Fruit fly (Drosophila melanogaster) whole organism, embryonic: ENCODE data around the gene CG5565.

ENCODE experiments used
- Atf6 ChIP-seq: fragments of 200-800 bp; sonication (Bioruptor generic); IDR thresholded peaks from 2 replicates; pipeline ENCODE4 v1.3.6; 2022; ENCODE audit warnings: missing biosample characterization, missing genetic modification characterization
- C15 ChIP-seq: fragments of 200-800 bp; sonication (Bioruptor generic); IDR thresholded peaks from 3 replicates; pipeline ENCODE4 v1.3.6; 2022; ENCODE audit warnings: missing biosample characterization, missing genetic modification characterization
- CG10209 ChIP-seq: fragments of 200-800 bp; sonication (Bioruptor generic); optimal IDR thresholded peaks from 3 replicates; lab custom pipeline; 2017; ENCODE audit warnings: missing biosample characterization, mild to moderate bottlenecking, missing genetic modification characterization, missing genetic modification reagents
- CG10321 ChIP-seq: fragments of 200-800 bp; sonication (Bioruptor generic); IDR thresholded peaks from 2 replicates; pipeline ENCODE4 v1.3.6; 2022; ENCODE audit warnings: missing biosample characterization, missing genetic modification characterization
- CG10654 ChIP-seq: fragments of 200-800 bp; sonication (Bioruptor generic); optimal IDR thresholded peaks from 2 replicates; lab custom pipeline; 2016; ENCODE audit warnings: missing biosample characterization, missing genetic modification characterization
- CG11696 ChIP-seq: fragments of 200-800 bp; sonication (Bioruptor generic); IDR thresholded peaks from 2 replicates; pipeline ENCODE4 v1.3.6; 2022; ENCODE audit warnings: missing biosample characterization, missing genetic modification characterization
- CG12104 ChIP-seq: fragments of 200-800 bp; sonication (Bioruptor generic); optimal IDR thresholded peaks from 3 replicates; lab custom pipeline; 2016; ENCODE audit warnings: missing biosample characterization, missing genetic modification characterization
- CG13296 ChIP-seq: fragments of 200-800 bp; sonication (Bioruptor generic); optimal IDR thresholded peaks from 3 replicates; lab custom pipeline; 2018; ENCODE audit warnings: missing biosample characterization, mild to moderate bottlenecking, missing genetic modification characterization
- CG14860 ChIP-seq: fragments of 200-800 bp; sonication (Bioruptor generic); IDR thresholded peaks from 3 replicates; pipeline ENCODE4 v1.3.6; 2022; ENCODE audit warnings: missing biosample characterization, missing genetic modification characterization; ENCODE audit not compliant: partially characterized antibody
- CG15696 ChIP-seq: fragments of 200-800 bp; sonication (Bioruptor generic); optimal IDR thresholded peaks from 2 replicates; lab custom pipeline; 2019; ENCODE audit warnings: missing biosample characterization, mild to moderate bottlenecking, missing genetic modification characterization, moderate library complexity
- CG17612 ChIP-seq: fragments of 200-800 bp; sonication (Bioruptor generic); IDR thresholded peaks from 2 replicates; pipeline ENCODE4 v1.3.6; 2022; ENCODE audit warnings: missing biosample characterization, missing genetic modification characterization
- CG18619 ChIP-seq: fragments of 200-800 bp; sonication (Bioruptor generic); optimal IDR thresholded peaks from 3 replicates; lab custom pipeline; 2017; ENCODE audit warnings: missing biosample characterization, mild to moderate bottlenecking, missing genetic modification characterization
- CG18764 ChIP-seq: fragments of 200-800 bp; sonication (Bioruptor generic); optimal IDR thresholded peaks from 3 replicates; lab custom pipeline; 2016; ENCODE audit warnings: missing biosample characterization, missing genetic modification characterization
- CG2116 ChIP-seq: fragments of 200-800 bp; sonication (Bioruptor generic); optimal IDR thresholded peaks from 3 replicates; lab custom pipeline; 2018; ENCODE audit warnings: missing biosample characterization, mild to moderate bottlenecking, missing genetic modification characterization
- CG2129 ChIP-seq: fragments of 200-800 bp; sonication (Bioruptor generic); IDR thresholded peaks from 2 replicates; pipeline ENCODE4 v1.3.6; 2022; ENCODE audit warnings: missing biosample characterization, missing genetic modification characterization; ENCODE audit not compliant: partially characterized antibody
- CG3281 ChIP-seq: fragments of 200-800 bp; sonication (Bioruptor generic); optimal IDR thresholded peaks from 3 replicates; lab custom pipeline; 2017; ENCODE audit warnings: missing biosample characterization, mild to moderate bottlenecking, missing genetic modification characterization
- CG34224 ChIP-seq: fragments of 200-800 bp; sonication (Bioruptor generic); IDR thresholded peaks from 3 replicates; pipeline ENCODE4 v1.3.6; 2022; ENCODE audit warnings: missing biosample characterization, missing genetic modification characterization; ENCODE audit not compliant: partially characterized antibody
- CG5180 ChIP-seq: fragments of 200-800 bp; sonication (Bioruptor generic); optimal IDR thresholded peaks from 3 replicates; lab custom pipeline; 2017; ENCODE audit warnings: missing biosample characterization, missing genetic modification characterization, mild to moderate bottlenecking, moderate library complexity, missing genetic modification reagents
- CG7745 ChIP-seq: fragments of 200-800 bp; sonication (Bioruptor generic); optimal IDR thresholded peaks from 2 replicates; lab custom pipeline; 2018; ENCODE audit warnings: missing biosample characterization, mild to moderate bottlenecking, missing genetic modification characterization, moderate library complexity
- CG9932 ChIP-seq: fragments of 200-800 bp; sonication (Bioruptor generic); IDR thresholded peaks from 2 replicates; pipeline ENCODE4 v1.3.6; 2022; ENCODE audit warnings: missing biosample characterization, missing genetic modification characterization
- CTCF ChIP-seq: fragments of 200-800 bp; sonication (Bioruptor generic); optimal IDR thresholded peaks from 2 replicates; lab custom pipeline; 2017; ENCODE audit warnings: missing biosample characterization, mild to moderate bottlenecking, missing genetic modification characterization, moderate library complexity
- Dad ChIP-seq: fragments of 200-800 bp; sonication (Bioruptor generic); optimal IDR thresholded peaks from 3 replicates; lab custom pipeline; 2016; ENCODE audit warnings: missing biosample characterization, missing genetic modification characterization
- Dfd ChIP-seq, 2 experiments: fragments of >200 bp; optimal IDR thresholded peaks; 2 replicates each; lab custom pipeline; 2017; ENCODE audit warnings: missing biosample characterization in 2 of 2, missing genetic modification characterization in 2 of 2
- Elba2 ChIP-seq: fragments of 200-800 bp; sonication (Bioruptor generic); optimal IDR thresholded peaks from 3 replicates; lab custom pipeline; 2016; ENCODE audit warnings: missing biosample characterization, missing genetic modification characterization
- Fer1 ChIP-seq: fragments of 200-800 bp; sonication (Bioruptor generic); optimal IDR thresholded peaks from 2 replicates; lab custom pipeline; 2017; ENCODE audit warnings: missing biosample characterization, mild to moderate bottlenecking, missing genetic modification characterization
- H2.0 ChIP-seq: fragments of 200-800 bp; sonication (Bioruptor generic); IDR thresholded peaks from 2 replicates; pipeline ENCODE4 v1.3.6; 2022; ENCODE audit warnings: missing biosample characterization, missing genetic modification characterization
- HmgD ChIP-seq: fragments of 200-800 bp; sonication (Bioruptor generic); optimal IDR thresholded peaks from 3 replicates; lab custom pipeline; 2016; ENCODE audit warnings: missing biosample characterization, missing genetic modification characterization
- Jarid2 ChIP-seq: fragments of 200-800 bp; sonication (Bioruptor generic); optimal IDR thresholded peaks from 3 replicates; lab custom pipeline; 2017; ENCODE audit warnings: mild to moderate bottlenecking, missing biosample characterization, missing genetic modification reagents, missing genetic modification characterization
- Kr ChIP-seq: fragments of 200-800 bp; sonication (Bioruptor generic); optimal IDR thresholded peaks from 2 replicates; lab custom pipeline; 2017; ENCODE audit warnings: missing biosample characterization, mild to moderate bottlenecking, missing genetic modification characterization
- Lim3 ChIP-seq: fragments of 200-800 bp; sonication (Bioruptor generic); IDR thresholded peaks from 2 replicates; pipeline ENCODE4 v1.3.6; 2022; ENCODE audit warnings: missing biosample characterization, missing genetic modification characterization
- Lpt ChIP-seq: fragments of >200 bp; optimal IDR thresholded peaks from 2 replicates; lab custom pipeline; 2018; ENCODE audit warnings: missing biosample characterization, missing genetic modification characterization
- NfI ChIP-seq: fragments of 200-800 bp; sonication (Bioruptor generic); optimal IDR thresholded peaks from 3 replicates; lab custom pipeline; 2018; ENCODE audit warnings: missing biosample characterization, mild to moderate bottlenecking, missing genetic modification characterization, moderate library complexity
- PHDP ChIP-seq: fragments of 200-800 bp; sonication (Bioruptor generic); optimal IDR thresholded peaks from 3 replicates; lab custom pipeline; 2018; ENCODE audit warnings: missing biosample characterization, mild to moderate bottlenecking, missing genetic modification characterization, moderate library complexity
- ash1 ChIP-seq: fragments of 200-800 bp; sonication (Bioruptor generic); optimal IDR thresholded peaks from 2 replicates; lab custom pipeline; 2018; ENCODE audit warnings: missing biosample characterization, mild to moderate bottlenecking, missing genetic modification characterization
- caup ChIP-seq: fragments of 200-800 bp; sonication (Bioruptor generic); optimal IDR thresholded peaks from 3 replicates; lab custom pipeline; 2017; ENCODE audit warnings: missing biosample characterization, mild to moderate bottlenecking, missing genetic modification characterization, moderate library complexity; ENCODE audit not compliant: severe bottlenecking
- chn ChIP-seq: fragments of 200-800 bp; sonication (Bioruptor generic); optimal IDR thresholded peaks from 2 replicates; lab custom pipeline; 2016; ENCODE audit warnings: missing biosample characterization, missing genetic modification characterization
- dimm ChIP-seq: fragments of 200-800 bp; sonication (Bioruptor generic); IDR thresholded peaks from 2 replicates; pipeline ENCODE4 v1.3.6; 2022; ENCODE audit warnings: missing biosample characterization, missing genetic modification characterization
- eve ChIP-seq, 2 experiments: fragments of >200 bp; optimal IDR thresholded peaks; 2 replicates each; lab custom pipeline; 2017; ENCODE audit warnings: missing biosample characterization in 2 of 2, missing genetic modification characterization in 2 of 2
- eyg ChIP-seq: fragments of 200-800 bp; sonication (Bioruptor generic); optimal IDR thresholded peaks from 3 replicates; lab custom pipeline; 2016; ENCODE audit warnings: missing biosample characterization, missing genetic modification characterization
- fd102C ChIP-seq: fragments of 200-800 bp; sonication (Bioruptor generic); optimal IDR thresholded peaks from 2 replicates; lab custom pipeline; 2018; ENCODE audit warnings: missing biosample characterization, mild to moderate bottlenecking, missing genetic modification characterization, moderate library complexity
- ftz-f1 ChIP-seq: fragments of 200-800 bp; sonication (Bioruptor generic); optimal IDR thresholded peaks from 2 replicates; lab custom pipeline; 2016; ENCODE audit warnings: missing biosample characterization, missing genetic modification characterization
- inv ChIP-seq: fragments of 200-800 bp; sonication (Bioruptor generic); IDR thresholded peaks from 2 replicates; pipeline ENCODE4 v1.3.6; 2022; ENCODE audit warnings: missing biosample characterization, missing genetic modification characterization; ENCODE audit not compliant: partially characterized antibody
- kay ChIP-seq: fragments of 200-800 bp; sonication (Bioruptor generic); optimal IDR thresholded peaks from 2 replicates; lab custom pipeline; 2016; ENCODE audit warnings: missing biosample characterization, missing genetic modification characterization
- klu ChIP-seq: fragments of 200-800 bp; sonication (Bioruptor generic); IDR thresholded peaks from 2 replicates; pipeline ENCODE4 v1.3.6; 2022; ENCODE audit warnings: missing biosample characterization, missing genetic modification characterization
- mirr ChIP-seq: fragments of 200-800 bp; sonication (Bioruptor generic); optimal IDR thresholded peaks from 3 replicates; lab custom pipeline; 2018; ENCODE audit warnings: missing biosample characterization, mild to moderate bottlenecking, missing genetic modification characterization
- pb ChIP-seq: fragments of 200-800 bp; sonication (Bioruptor generic); optimal IDR thresholded peaks from 3 replicates; lab custom pipeline; 2016; ENCODE audit warnings: missing biosample characterization, missing genetic modification characterization
- scrt ChIP-seq: fragments of 200-800 bp; sonication (Bioruptor generic); optimal IDR thresholded peaks from 2 replicates; lab custom pipeline; 2018; ENCODE audit warnings: missing biosample characterization, mild to moderate bottlenecking, missing genetic modification characterization, moderate library complexity
- sna ChIP-seq: fragments of 200-800 bp; sonication (Bioruptor generic); IDR thresholded peaks from 2 replicates; pipeline ENCODE4 v1.3.6; 2022; ENCODE audit warnings: missing biosample characterization, missing genetic modification characterization; ENCODE audit not compliant: partially characterized antibody
- sob ChIP-seq: fragments of 200-800 bp; sonication (Bioruptor generic); IDR thresholded peaks from 2 replicates; pipeline ENCODE4 v1.3.6; 2022; ENCODE audit warnings: missing biosample characterization, missing genetic modification characterization
- vnd ChIP-seq: fragments of 200-800 bp; sonication (Bioruptor generic); IDR thresholded peaks from 3 replicates; pipeline ENCODE4 v1.3.6; 2022; ENCODE audit warnings: missing biosample characterization, missing genetic modification characterization; ENCODE audit not compliant: partially characterized antibody
- wdn ChIP-seq: fragments of 200-800 bp; sonication (Bioruptor generic); IDR thresholded peaks from 2 replicates; pipeline ENCODE4 v1.3.6; 2022; ENCODE audit warnings: missing biosample characterization, missing genetic modification characterization
- zen2 ChIP-seq: fragments of 200-800 bp; sonication (Bioruptor generic); IDR thresholded peaks from 3 replicates; pipeline ENCODE4 v1.3.6; 2022; ENCODE audit warnings: missing biosample characterization, missing genetic modification characterization; ENCODE audit not compliant: partially characterized antibody

Gene CG5565

DNA sequence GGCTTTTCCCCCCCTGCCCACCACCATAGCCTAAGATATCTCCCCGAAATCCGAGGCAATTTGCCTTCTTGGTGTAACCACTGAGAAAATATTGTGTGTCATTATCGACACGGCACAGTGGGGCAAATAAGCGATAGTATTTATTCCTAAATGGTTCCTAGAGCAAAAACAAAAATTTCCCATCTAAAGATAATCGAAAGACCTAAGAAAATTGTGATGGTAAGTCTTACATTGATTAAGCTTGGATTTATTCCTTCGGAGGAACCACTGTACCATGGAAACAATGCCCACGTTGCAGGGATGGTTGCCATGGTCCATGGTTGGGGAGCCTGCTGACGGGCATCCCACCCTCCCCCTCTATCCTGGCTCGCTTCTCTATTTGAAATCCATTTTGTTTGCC lies 39.3 kb downstream of the CG5565 start (continued):
- no peak for TF ChIP-seq zen2 (GFP tag; lab: Robert Waterston, UW)
- peak; percentile 32 for TF ChIP-seq PHDP
- TF ChIP-seq pb (GFP tag; lab: Kevin White, UChicago) = no peak
- TF ChIP-seq CG2116 = no peak
- no peak for TF ChIP-seq CG14860 (GFP tag; lab: Robert Waterston, UW)
- TF ChIP-seq Fer1 = peak; percentile 28
- TF ChIP-seq NfI (GFP tag; lab: Kevin White, UChicago) = peak; percentile 16
- TF ChIP-seq CG12104 = no peak
- no peak for TF ChIP-seq CTCF (GFP tag; lab: Kevin White, UChicago)
- TF ChIP-seq Lim3 = no peak
- TF ChIP-seq sob = no peak
- TF ChIP-seq caup (GFP tag; lab: Kevin White, UChicago) = no peak
- TF ChIP-seq Dfd (GFP tag; optimal IDR thresholded peaks at IDR 0.05; lab: Kevin White, UChicago) = no peak
- no peak for TF ChIP-seq Atf6
- TF ChIP-seq klu (GFP tag; lab: Robert Waterston, UW) = no peak
- no peak for TF ChIP-seq Lpt (GFP tag; lab: Kevin White, UChicago)
- TF ChIP-seq CG9932 (GFP tag; lab: Robert Waterston, UW) = 0 out of 2 replicates have a peak, but pooled peaks have one; percentile 32
- no peak for TF ChIP-seq Kr (GFP tag; lab: Kevin White, UChicago)
- peak in 1 of 2 experiments; percentile 56 for TF ChIP-seq eve (GFP tag; optimal IDR thresholded peaks at IDR 0.05; lab: Kevin White, UChicago)
- no peak for TF ChIP-seq CG17612 (GFP tag; lab: Robert Waterston, UW)
- no peak for TF ChIP-seq CG13296
- no peak for TF ChIP-seq Jarid2 (GFP tag; lab: Kevin White, UChicago)
- TF ChIP-seq CG34224 (GFP tag; lab: Robert Waterston, UW) = no peak
- TF ChIP-seq Dad (GFP tag; lab: Kevin White, UChicago) = no peak
- no peak for TF ChIP-seq Elba2 (GFP tag; lab: Kevin White, UChicago)
- TF ChIP-seq CG18764 (GFP tag; lab: Kevin White, UChicago) = no peak
- TF ChIP-seq HmgD (GFP tag; lab: Kevin White, UChicago) = no peak
- no peak for TF ChIP-seq CG15696 (tag; lab: Kevin White, UChicago)
- no peak for TF ChIP-seq CG5180 (GFP tag; lab: Kevin White, UChicago)
- TF ChIP-seq scrt (GFP tag; lab: Kevin White, UChicago) = no peak
- no peak for TF ChIP-seq chn (GFP tag; lab: Kevin White, UChicago)
- no peak for TF ChIP-seq CG10209
- no peak for TF ChIP-seq fd102C
- no peak for TF ChIP-seq ftz-f1 (GFP tag; lab: Kevin White, UChicago)
- no peak for TF ChIP-seq CG10321 (GFP tag; lab: Robert Waterston, UW)
- TF ChIP-seq dimm (GFP tag; lab: Robert Waterston, UW) = no peak
- no peak for TF ChIP-seq CG10654 (GFP tag; lab: Kevin White, UChicago)
- TF ChIP-seq inv (GFP tag; lab: Robert Waterston, UW) = no peak
- no peak for TF ChIP-seq wdn (GFP tag; lab: Robert Waterston, UW)
- no peak for TF ChIP-seq sna (GFP tag; lab: Robert Waterston, UW)
- no peak for TF ChIP-seq ash1 (GFP tag; lab: Kevin White, UChicago)
- no peak for TF ChIP-seq CG11696 (GFP tag; lab: Robert Waterston, UW)
- TF ChIP-seq kay = no peak
- TF ChIP-seq CG2129 = no peak
- no peak for TF ChIP-seq eyg (GFP tag; lab: Kevin White, UChicago)
- TF ChIP-seq CG3281 = peak; percentile 30
- TF ChIP-seq CG7745 (tag; lab: Kevin White, UChicago) = no peak
- no peak for TF ChIP-seq vnd (GFP tag; lab: Robert Waterston, UW)
- TF ChIP-seq C15 = no peak
- no peak for TF ChIP-seq CG18619 (GFP tag; lab: Kevin White, UChicago)
- TF ChIP-seq H2.0 (GFP tag; lab: Robert Waterston, UW) = no peak
- TF ChIP-seq mirr = no peak
